Fruit fly (Drosophila melanogaster): ENCODE data around the gene Prosbeta7.
A peak's percentile ranks its signal among the peaks of the same experiment; 100 is the strongest.

Gene Prosbeta7

DNA sequence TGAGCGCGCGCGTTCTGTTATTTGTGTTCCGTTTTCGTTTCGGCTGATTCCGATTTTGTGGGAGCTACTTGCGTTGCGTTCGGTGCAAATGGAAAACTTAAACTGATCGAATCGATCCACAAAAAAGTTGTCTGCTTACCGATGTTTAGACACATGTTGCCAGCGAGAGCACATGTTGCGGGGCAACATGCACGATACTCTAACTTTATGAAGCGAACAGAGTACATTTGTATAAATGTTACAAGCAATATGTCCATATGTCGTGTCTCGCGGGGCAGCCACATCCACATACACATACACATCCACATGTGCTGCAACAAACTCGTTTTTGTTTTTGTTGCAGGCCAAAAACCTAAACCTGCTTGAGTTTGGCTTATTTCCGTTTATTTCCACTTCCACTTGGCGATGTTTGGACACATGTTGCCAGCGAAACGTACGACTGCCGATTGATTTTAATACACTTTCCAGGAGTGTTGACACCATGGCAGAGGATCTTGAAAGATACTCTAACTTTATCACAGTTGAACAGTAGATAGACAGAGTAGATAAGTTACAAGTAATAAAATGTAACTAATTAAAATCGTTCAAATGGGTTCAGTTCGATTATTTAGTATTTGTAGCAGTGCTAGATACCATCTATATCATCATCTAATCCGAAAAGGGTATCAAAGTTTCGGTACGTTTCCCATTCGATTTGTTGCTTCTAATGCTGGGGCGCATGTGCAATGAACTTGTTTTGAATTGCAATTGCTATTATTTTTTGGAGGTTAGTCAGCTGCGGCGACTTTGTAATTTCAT is 34.2 kb downstream of the Prosbeta7 start (continued):
- TF ChIP-seq caup (GFP tag; optimal IDR thresholded peaks at IDR 0.05; ENCODE audit: severe bottlenecking) = peak; percentile 22
- TF ChIP-seq CG8290 (GFP tag; optimal IDR thresholded peaks at IDR 0.05) = no peak
- peak in 1 of 2 experiments; percentile 55 for TF ChIP-seq CG8290 (tag; optimal IDR thresholded peaks at IDR 0.05)
- no peak for TF ChIP-seq disco-r (GFP tag; optimal IDR thresholded peaks at IDR 0.05)
- TF ChIP-seq H2.0 (GFP tag; IDR thresholded peaks at IDR 0.05) = no peak
- 0 out of 3 replicates have a peak, but pooled peaks have one; percentile 13 for TF ChIP-seq dysf (GFP tag; IDR thresholded peaks at IDR 0.05)
- TF ChIP-seq Vsx1 (GFP tag; optimal IDR thresholded peaks at IDR 0.05) = peak; percentile 31

DNA sequence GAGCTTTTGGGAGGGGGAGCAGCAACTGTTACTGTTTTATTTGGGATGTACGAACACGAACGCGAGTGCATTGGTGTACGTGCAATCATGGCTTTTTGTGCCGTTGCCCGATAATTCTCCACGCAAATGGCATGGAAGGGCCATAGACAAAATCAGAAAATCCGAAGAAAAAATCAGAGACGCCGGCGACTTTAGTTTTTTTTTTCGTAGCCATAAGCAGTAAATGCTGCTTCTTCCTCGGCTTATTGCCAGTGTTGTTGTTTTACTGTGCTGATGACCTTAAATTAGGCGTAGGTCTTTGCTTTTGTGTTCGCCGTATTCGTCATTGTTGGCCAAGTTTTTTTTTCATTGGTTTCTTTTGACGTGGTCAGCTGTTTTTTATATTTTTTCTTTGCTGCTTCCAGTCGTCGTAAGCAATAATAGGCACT is 36.0 kb downstream of the Prosbeta7 start:
- TF ChIP-seq Antp (GFP tag; optimal IDR thresholded peaks at IDR 0.05) = no peak
- TF ChIP-seq sqz (GFP tag; optimal IDR thresholded peaks at IDR 0.05) = peak; percentile 90
- TF ChIP-seq CG17385 (GFP tag; optimal IDR thresholded peaks at IDR 0.05) = peak; percentile 62
- peak; percentile 13 for TF ChIP-seq Blimp-1 (GFP tag; optimal IDR thresholded peaks at IDR 0.05)
- TF ChIP-seq YL-1 (GFP tag; optimal IDR thresholded peaks at IDR 0.05) = no peak
- TF ChIP-seq CG11504 (tag; optimal IDR thresholded peaks at IDR 0.05) = peak; percentile 53
- no peak for TF ChIP-seq row (GFP tag; IDR thresholded peaks at IDR 0.05)
- TF ChIP-seq Doc2 (GFP tag; IDR thresholded peaks at IDR 0.05) = no peak
- no peak for TF ChIP-seq Side (GFP tag; optimal IDR thresholded peaks at IDR 0.05)
- peak in 1 of 2 experiments; percentile 27 for TF ChIP-seq Hr78 (GFP tag; optimal IDR thresholded peaks at IDR 0.05)
- TF ChIP-seq oc (tag; optimal IDR thresholded peaks at IDR 0.05) = peak; percentile 59
- TF ChIP-seq abd-A (tag; optimal IDR thresholded peaks at IDR 0.05) = peak; percentile 43
- TF ChIP-seq chinmo (GFP tag; IDR thresholded peaks at IDR 0.05; ENCODE audit: partially characterized antibody) = 0 out of 4 replicates have a peak, but pooled peaks have one; percentile 60
- TF ChIP-seq kni (GFP tag; optimal IDR thresholded peaks at IDR 0.05) = peak; percentile 72
- TF ChIP-seq MESR4 (GFP tag; optimal IDR thresholded peaks at IDR 0.05) = no peak
- TF ChIP-seq CG13287 (GFP tag; IDR thresholded peaks at IDR 0.05; ENCODE audit: partially characterized antibody) = peak; percentile 21; the same call in 1 of the 2 replicates
- no peak for TF ChIP-seq tx (GFP tag; optimal IDR thresholded peaks at IDR 0.05)
- TF ChIP-seq CG17568 (GFP tag; optimal IDR thresholded peaks at IDR 0.05) = no peak
- TF ChIP-seq ems (GFP tag; optimal IDR thresholded peaks at IDR 0.05) = no peak
- TF ChIP-seq CG14860 (GFP tag; IDR thresholded peaks at IDR 0.05; ENCODE audit: partially characterized antibody) = no peak
- peak in 1 of 2 experiments; percentile 4 for TF ChIP-seq crp (GFP tag; optimal IDR thresholded peaks at IDR 0.05)
- no peak for TF ChIP-seq Hmr (GFP tag; optimal IDR thresholded peaks at IDR 0.05)
- TF ChIP-seq CG3995 (GFP tag; optimal IDR thresholded peaks at IDR 0.05) = no peak
- peak; percentile 36 for TF ChIP-seq Abd-B (GFP tag; optimal IDR thresholded peaks at IDR 0.05)
- 0 out of 2 replicates have a peak, but pooled peaks have one; percentile 33 for TF ChIP-seq Atf6 (GFP tag; IDR thresholded peaks at IDR 0.05)
- TF ChIP-seq CG1832 (GFP tag; optimal IDR thresholded peaks at IDR 0.05) = no peak
- TF ChIP-seq HmgZ (tag; optimal IDR thresholded peaks at IDR 0.05) = no peak
- 0 out of 2 replicates have a peak, but pooled peaks have one; percentile 32 for TF ChIP-seq CG4360 (GFP tag; IDR thresholded peaks at IDR 0.05)
- no peak for TF ChIP-seq Hand (GFP tag; optimal IDR thresholded peaks at IDR 0.05)

DNA sequence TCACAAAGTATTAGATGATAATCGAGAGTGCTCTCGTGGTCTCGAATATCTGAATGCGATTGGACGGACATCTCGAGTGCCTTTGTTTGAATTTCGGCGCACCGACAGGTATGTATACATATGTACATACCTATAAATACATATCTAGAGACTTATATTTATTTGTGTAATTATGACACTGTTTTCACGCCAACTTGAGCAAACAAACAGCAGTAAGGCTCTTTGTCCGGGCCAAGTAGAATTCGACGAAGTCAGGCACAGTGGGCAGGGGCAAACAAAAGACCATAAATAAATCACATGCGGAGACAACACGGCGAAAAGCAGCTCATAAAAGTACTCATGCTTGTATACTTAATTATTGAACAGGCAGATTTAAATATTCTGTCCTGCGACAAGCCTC is 37.5 kb downstream of the Prosbeta7 start:
- no peak for TF ChIP-seq CrebB (tag; optimal IDR thresholded peaks at IDR 0.05)
- no peak for TF ChIP-seq CG17385 (GFP tag; optimal IDR thresholded peaks at IDR 0.05)
- no peak for TF ChIP-seq fu2 (GFP tag; optimal IDR thresholded peaks at IDR 0.05)
- no peak for TF ChIP-seq lmd (GFP tag; IDR thresholded peaks at IDR 0.05)
- no peak for TF ChIP-seq CG10979 (tag; optimal IDR thresholded peaks at IDR 0.05)
- no peak for TF ChIP-seq ftz-f1 (GFP tag; optimal IDR thresholded peaks at IDR 0.05)
- TF ChIP-seq CoRest (tag; optimal IDR thresholded peaks at IDR 0.05) = no peak
- no peak for TF ChIP-seq mam (GFP tag; optimal IDR thresholded peaks at IDR 0.05)
- no peak for TF ChIP-seq sna (GFP tag; IDR thresholded peaks at IDR 0.05; ENCODE audit: partially characterized antibody)
- TF ChIP-seq salm (tag; optimal IDR thresholded peaks at IDR 0.05) = no peak
- TF ChIP-seq Sox102F (GFP tag; optimal IDR thresholded peaks at IDR 0.05) = no peak
- peak; percentile 79 for TF ChIP-seq cad (GFP tag; optimal IDR thresholded peaks at IDR 0.05)
